Fruit fly (Drosophila melanogaster): ENCODE results near the gene Atu.
A peak's percentile ranks its signal among the peaks of the same experiment; 100 is the strongest.

Atu gene

dm6 chr3R:5568590-5568989, 44.6 kb upstream of the Atu start, which contains the start of the genes CG2931 and Rheb:
Gene CG2931 (minus strand): TSS chr3R:5568615.
Gene Rheb (plus strand): TSS chr3R:5568921.
- TF ChIP-seq Hr38 (GFP tag; optimal IDR thresholded peaks at IDR 0.05) (no peak), Eip93F (GFP tag; optimal IDR thresholded peaks at IDR 0.05) (peak; percentile 67), CG6792 (GFP tag; optimal IDR thresholded peaks at IDR 0.05) (peak; percentile 10), esn (GFP tag; optimal IDR thresholded peaks at IDR 0.05) (peak; percentile 65), Eip78C (GFP tag) (peak; percentile 87), Met (GFP tag; optimal IDR thresholded peaks at IDR 0.05) (no peak), Smox (GFP tag; optimal IDR thresholded peaks at IDR 0.05) (no peak), fkh (GFP tag; optimal IDR thresholded peaks at IDR 0.05) (peak; percentile 53), vri (GFP tag; optimal IDR thresholded peaks at IDR 0.05) (peak; percentile 42), Sox102F (GFP tag; optimal IDR thresholded peaks at IDR 0.05) (no peak), eg (GFP tag; IDR thresholded peaks at IDR 0.05) (peak; percentile 74), acj6 (GFP tag; optimal IDR thresholded peaks at IDR 0.05) (peak; percentile 53), CG15336 (GFP tag; IDR thresholded peaks at IDR 0.05) (0 out of 2 replicates have a peak, but pooled peaks have one; percentile 42), Gug (GFP tag; IDR thresholded peaks at IDR 0.05) (peak; percentile 46), CG6808 (GFP tag; optimal IDR thresholded peaks at IDR 0.05) (no peak), Sox14 (GFP tag; optimal IDR thresholded peaks at IDR 0.05) (peak; percentile 62), svp (GFP tag) (peak; percentile 82), CG6163 (GFP tag; IDR thresholded peaks at IDR 0.05) (no peak), CG8119 (GFP tag; IDR thresholded peaks at IDR 0.05) (peak; percentile 30; the same call in 1 of the 3 replicates), CG6276 (GFP tag; optimal IDR thresholded peaks at IDR 0.05) (no peak), salr (GFP tag; optimal IDR thresholded peaks at IDR 0.05) (no peak), fd85E (GFP tag; optimal IDR thresholded peaks at IDR 0.05) (no peak), CG8319 (GFP tag; optimal IDR thresholded peaks at IDR 0.05) (no peak), CG6854 (GFP tag; optimal IDR thresholded peaks at IDR 0.05) (no peak), CG3919 (GFP tag; optimal IDR thresholded peaks at IDR 0.05) (peak; percentile 40), CG7368 (GFP tag; optimal IDR thresholded peaks at IDR 0.05) (peak; percentile 11), Eip75B (GFP tag; optimal IDR thresholded peaks at IDR 0.05) (peak; percentile 61), net (GFP tag; optimal IDR thresholded peaks at IDR 0.05) (no peak), CG8632 (GFP tag; optimal IDR thresholded peaks at IDR 0.05) (no peak), CG4318 (GFP tag; optimal IDR thresholded peaks at IDR 0.05) (no peak), Lpt (GFP tag; optimal IDR thresholded peaks at IDR 0.05) (no peak), pdm3 (GFP tag; optimal IDR thresholded peaks at IDR 0.05) (peak; percentile 63), lz (GFP tag; optimal IDR thresholded peaks at IDR 0.05) (peak; percentile 67), CG3032 (tag; optimal IDR thresholded peaks at IDR 0.05) (peak; percentile 67), dac (GFP tag; optimal IDR thresholded peaks at IDR 0.05) (peak; percentile 32), cyc (GFP tag; optimal IDR thresholded peaks at IDR 0.05) (peak; percentile 33), CG34406 (GFP tag; optimal IDR thresholded peaks at IDR 0.05) (peak; percentile 36), CG11294 (GFP tag; IDR thresholded peaks at IDR 0.05) (no peak), Blimp-1 (GFP tag; optimal IDR thresholded peaks at IDR 0.05) (no peak), CG10669 (GFP tag; optimal IDR thresholded peaks at IDR 0.05) (no peak), Hr4 (GFP tag; optimal IDR thresholded peaks at IDR 0.05) (peak; percentile 70), Sox15 (GFP tag; optimal IDR thresholded peaks at IDR 0.05) (peak; percentile 40), Ets21C (GFP tag; optimal IDR thresholded peaks at IDR 0.05) (no peak), CG1621 (tag; optimal IDR thresholded peaks at IDR 0.05) (peak; percentile 23), dsx (GFP tag; optimal IDR thresholded peaks at IDR 0.05; ENCODE audit: poor library complexity, severe bottlenecking) (no peak), spab (GFP tag; optimal IDR thresholded peaks at IDR 0.05) (no peak), CG31627 (GFP tag; optimal IDR thresholded peaks at IDR 0.05) (peak; percentile 65), CG11902 (GFP tag; optimal IDR thresholded peaks at IDR 0.05) (peak; percentile 27), fd59A (GFP tag; optimal IDR thresholded peaks at IDR 0.05) (no peak), CG10631 (GFP tag; optimal IDR thresholded peaks at IDR 0.05) (no peak), achi (GFP tag; optimal IDR thresholded peaks at IDR 0.05) (peak; percentile 25), CG11762 (GFP tag; optimal IDR thresholded peaks at IDR 0.05; ENCODE audit: insufficient read depth) (peak; percentile 2), CG16779 (tag; optimal IDR thresholded peaks at IDR 0.05) (no peak)
